Worm (Caenorhabditis elegans) whole organism, L1 larva: ENCODE results near the gene F59E11.6.

ENCODE experiments used
- C34B4.2 ChIP-seq: sonication (generic microtip); optimal IDR thresholded peaks from 2 replicates; lab custom pipeline; 2017; ENCODE audit warnings: mild to moderate bottlenecking, missing genetic modification characterization, missing compliant biosample characterization
- Y116A8C.19 ChIP-seq: sonication (generic microtip); optimal IDR thresholded peaks from 2 replicates; lab custom pipeline; 2016; ENCODE audit warnings: missing compliant biosample characterization, missing genetic modification characterization, borderline replicate concordance
- aha-1 ChIP-seq: fragments of 150-350 bp; optimal IDR thresholded peaks from 2 replicates; lab custom pipeline; 2014; ENCODE audit warnings: missing biosample characterization, missing genetic modification characterization
- alr-1 ChIP-seq: fragments of 200-800 bp; sonication (Bioruptor generic); optimal IDR thresholded peaks from 2 replicates; lab custom pipeline; 2018; ENCODE audit warnings: borderline replicate concordance, mild to moderate bottlenecking, missing genetic modification characterization, missing compliant biosample characterization
- aly-2 ChIP-seq: fragments of 150-350 bp; optimal IDR thresholded peaks from 2 replicates; lab custom pipeline; 2014; ENCODE audit warnings: missing biosample characterization, missing genetic modification characterization
- blmp-1 ChIP-seq: fragments of 150-350 bp; optimal IDR thresholded peaks from 2 replicates; lab custom pipeline; 2014; ENCODE audit warnings: missing biosample characterization, missing genetic modification characterization
- ceh-63 ChIP-seq: fragments of 200-800 bp; sonication (Bioruptor generic); optimal IDR thresholded peaks from 2 replicates; lab custom pipeline; 2018; ENCODE audit warnings: mild to moderate bottlenecking, missing genetic modification characterization, missing compliant biosample characterization
- ceh-8 ChIP-seq: fragments of 200-800 bp; sonication (Bioruptor generic); optimal IDR thresholded peaks from 2 replicates; lab custom pipeline; 2018; ENCODE audit warnings: mild to moderate bottlenecking, missing genetic modification characterization, moderate library complexity, missing compliant biosample characterization
- ceh-82 ChIP-seq, 3 experiments: fragments of 150-350 bp in 1 of 3; sonication (generic microtip) in 2 of 3; optimal IDR thresholded peaks; 2 replicates each; lab custom pipeline; 2014 to 2017; ENCODE audit warnings: missing biosample characterization in 3 of 3, missing genetic modification characterization in 3 of 3
- ceh-90 ChIP-seq: sonication (generic microtip); optimal IDR thresholded peaks from 2 replicates; lab custom pipeline; 2016; ENCODE audit warnings: missing genetic modification characterization, missing compliant biosample characterization
- ces-1 ChIP-seq: fragments of 150-350 bp; optimal IDR thresholded peaks from 2 replicates; lab custom pipeline; 2014; ENCODE audit warnings: missing biosample characterization, missing genetic modification reagents, missing genetic modification characterization
- dpl-1 ChIP-seq, 3 experiments: fragments of 150-350 bp in 2 of 3; sonication (generic microtip) in 1 of 3; optimal IDR thresholded peaks; 2 replicates each; lab custom pipeline; 2014 to 2017; ENCODE audit warnings: missing biosample characterization in 3 of 3, missing genetic modification characterization in 3 of 3, missing genetic modification reagents in 3 of 3
- dsc-1 ChIP-seq: sonication (generic microtip); optimal IDR thresholded peaks from 2 replicates; lab custom pipeline; 2016; ENCODE audit warnings: mild to moderate bottlenecking, missing genetic modification characterization, missing compliant biosample characterization
- efl-1 ChIP-seq, 4 experiments: fragments of 150-350 bp; optimal IDR thresholded peaks in 3 of 4; peaks in 1 of 4; 1 replicate in 1 of 4; 2 replicates in 3 of 4; lab custom pipeline; 2014; ENCODE audit warnings: missing biosample characterization in 2 of 4, missing genetic modification characterization in 2 of 4, missing genetic modification reagents in 2 of 4
- elt-2 ChIP-seq: sonication (generic microtip); optimal IDR thresholded peaks from 2 replicates; lab custom pipeline; 2016; ENCODE audit warnings: missing genetic modification characterization, mild to moderate bottlenecking, inconsistent platforms, missing compliant biosample characterization, missing genetic modification reagents
- elt-3 ChIP-seq, 6 experiments: fragments of 150-350 bp in 1 of 6; sonication (generic microtip); optimal IDR thresholded peaks; 2 replicates each; lab custom pipeline; 2017 to 2018; ENCODE audit warnings: missing biosample characterization in 6 of 6, missing genetic modification characterization in 6 of 6, inconsistent platforms in 1 of 6
- ets-5 ChIP-seq: fragments of 200-800 bp; sonication (Bioruptor generic); IDR thresholded peaks from 2 replicates; pipeline ENCODE4 v1.3.6; 2022; ENCODE audit warnings: missing genetic modification characterization, missing compliant biosample characterization
- fos-1 ChIP-seq: fragments of 150-350 bp; optimal IDR thresholded peaks from 2 replicates; lab custom pipeline; 2014; ENCODE audit warnings: missing biosample characterization, missing genetic modification characterization
- hlh-4 ChIP-seq: sonication (generic microtip); optimal IDR thresholded peaks from 2 replicates; lab custom pipeline; 2016; ENCODE audit warnings: mild to moderate bottlenecking, missing genetic modification characterization, missing compliant biosample characterization
- hpl-2 ChIP-seq: fragments of 150-350 bp; optimal IDR thresholded peaks from 2 replicates; lab custom pipeline; 2014; ENCODE audit warnings: missing biosample characterization, missing genetic modification reagents, missing genetic modification characterization
- irx-1 ChIP-seq: sonication (generic microtip); optimal IDR thresholded peaks from 2 replicates; lab custom pipeline; 2016; ENCODE audit warnings: missing genetic modification characterization, missing compliant biosample characterization
- isw-1 ChIP-seq: fragments of 200-800 bp; sonication (Bioruptor generic); IDR thresholded peaks from 2 replicates; pipeline ENCODE4 v1.3.6; 2022; ENCODE audit warnings: missing genetic modification characterization, missing compliant biosample characterization
- jun-1 ChIP-seq: fragments of 150-350 bp; optimal IDR thresholded peaks from 2 replicates; lab custom pipeline; 2014; ENCODE audit warnings: missing biosample characterization, missing genetic modification reagents, missing genetic modification characterization
- lin-14 ChIP-seq: fragments of 200-800 bp; sonication (Bioruptor generic); optimal IDR thresholded peaks from 2 replicates; lab custom pipeline; 2018; ENCODE audit warnings: mild to moderate bottlenecking, missing genetic modification characterization, moderate library complexity, missing compliant biosample characterization
- lin-35 ChIP-seq, 2 experiments: fragments of 150-350 bp; optimal IDR thresholded peaks; 2 replicates each; lab custom pipeline; 2014; ENCODE audit warnings: missing biosample characterization in 2 of 2, missing genetic modification characterization in 2 of 2, missing genetic modification reagents in 2 of 2
- lsy-2 ChIP-seq, 2 experiments: fragments of 150-350 bp; optimal IDR thresholded peaks; 2 replicates each; lab custom pipeline; 2014; ENCODE audit warnings: missing biosample characterization in 2 of 2, missing genetic modification characterization in 2 of 2
- mab-9 ChIP-seq: fragments of 200-800 bp; sonication (Bioruptor generic); IDR thresholded peaks from 2 replicates; pipeline ENCODE4 v1.3.6; 2022; ENCODE audit warnings: missing genetic modification reagents, missing genetic modification characterization, missing compliant biosample characterization
- mep-1 ChIP-seq: fragments of 150-350 bp; optimal IDR thresholded peaks from 2 replicates; lab custom pipeline; 2014; ENCODE audit warnings: missing biosample characterization, missing genetic modification characterization
- nhr-11 ChIP-seq: fragments of 150-350 bp; optimal IDR thresholded peaks from 2 replicates; lab custom pipeline; 2014; ENCODE audit warnings: missing biosample characterization, missing genetic modification characterization
- nhr-19 ChIP-seq: fragments of 200-800 bp; sonication (Bioruptor generic); conservative IDR thresholded peaks from 2 replicates; pipeline ENCODE4 v1.3.6; 2022; ENCODE audit warnings: missing genetic modification characterization, missing compliant biosample characterization
- nhr-20 ChIP-seq: sonication (generic microtip); optimal IDR thresholded peaks from 2 replicates; lab custom pipeline; 2016; ENCODE audit warnings: mild to moderate bottlenecking, missing genetic modification characterization, missing compliant biosample characterization
- nhr-237 ChIP-seq: fragments of 150-350 bp; optimal IDR thresholded peaks from 2 replicates; lab custom pipeline; 2014; ENCODE audit warnings: missing biosample characterization, missing genetic modification characterization
- nhr-47 ChIP-seq: sonication (generic microtip); optimal IDR thresholded peaks from 2 replicates; lab custom pipeline; 2016; ENCODE audit warnings: mild to moderate bottlenecking, missing genetic modification characterization, moderate library complexity, missing compliant biosample characterization
- nhr-84 ChIP-seq: sonication (generic microtip); optimal IDR thresholded peaks from 2 replicates; lab custom pipeline; 2017; ENCODE audit warnings: missing biosample characterization, missing genetic modification characterization
- nhr-85 ChIP-seq: sonication (generic microtip); peaks from one replicate; lab custom pipeline; 2016; ENCODE audit warnings: missing genetic modification characterization, inconsistent platforms, missing compliant biosample characterization
- nhr-90 ChIP-seq: sonication (generic microtip); optimal IDR thresholded peaks from 2 replicates; lab custom pipeline; 2016; ENCODE audit warnings: mild to moderate bottlenecking, missing genetic modification characterization, missing compliant biosample characterization; ENCODE audit not compliant: poor library complexity
- pag-3 ChIP-seq: sonication (generic microtip); optimal IDR thresholded peaks from 2 replicates; lab custom pipeline; 2017; ENCODE audit warnings: missing genetic modification characterization, mild to moderate bottlenecking, missing compliant biosample characterization, antibody characterized with exemption, borderline replicate concordance; ENCODE audit not compliant: insufficient read depth
- pax-3 ChIP-seq: fragments of 200-800 bp; sonication (Bioruptor generic); optimal IDR thresholded peaks from 2 replicates; lab custom pipeline; 2018; ENCODE audit warnings: mild to moderate bottlenecking, missing genetic modification characterization, moderate library complexity, missing compliant biosample characterization
- rnt-1 ChIP-seq: sonication (generic microtip); optimal IDR thresholded peaks from 2 replicates; lab custom pipeline; 2016; ENCODE audit warnings: mild to moderate bottlenecking, missing genetic modification characterization, moderate library complexity, missing compliant biosample characterization
- snu-23 ChIP-seq: sonication (generic microtip); optimal IDR thresholded peaks from 2 replicates; lab custom pipeline; 2016; ENCODE audit warnings: missing genetic modification characterization, missing compliant biosample characterization
- sox-4 ChIP-seq: sonication (generic microtip); optimal IDR thresholded peaks from 2 replicates; lab custom pipeline; 2016; ENCODE audit warnings: missing genetic modification characterization, missing compliant biosample characterization
- swsn-7 ChIP-seq: sonication (generic microtip); optimal IDR thresholded peaks from 2 replicates; lab custom pipeline; 2016; ENCODE audit warnings: missing genetic modification characterization, missing compliant biosample characterization
- tbx-2 ChIP-seq: sonication (generic microtip); optimal IDR thresholded peaks from 2 replicates; lab custom pipeline; 2016; ENCODE audit warnings: missing genetic modification characterization, missing compliant biosample characterization
- tlp-1 ChIP-seq: fragments of 150-350 bp; optimal IDR thresholded peaks from 2 replicates; lab custom pipeline; 2014; ENCODE audit warnings: missing biosample characterization, missing genetic modification characterization
- unc-62 ChIP-seq: fragments of 150-350 bp; optimal IDR thresholded peaks from 2 replicates; lab custom pipeline; 2014; ENCODE audit warnings: missing biosample characterization, missing genetic modification reagents, missing genetic modification characterization
- unc-86 ChIP-seq: sonication (generic microtip); optimal IDR thresholded peaks from 2 replicates; lab custom pipeline; 2016; ENCODE audit warnings: missing genetic modification characterization, missing compliant biosample characterization
- xbp-1 ChIP-seq: sonication (generic microtip); optimal IDR thresholded peaks from 2 replicates; lab custom pipeline; 2016; ENCODE audit warnings: missing genetic modification characterization, missing compliant biosample characterization
- zip-4 ChIP-seq: fragments of 200-800 bp; sonication (Bioruptor generic); optimal IDR thresholded peaks from 2 replicates; lab custom pipeline; 2018; ENCODE audit warnings: mild to moderate bottlenecking, missing genetic modification characterization, moderate library complexity, missing compliant biosample characterization
- ztf-11 ChIP-seq, 2 experiments: sonication (generic microtip); optimal IDR thresholded peaks; 2 replicates each; lab custom pipeline; 2016 to 2017; ENCODE audit warnings: missing genetic modification characterization in 2 of 2, missing biosample characterization in 1 of 2, missing compliant biosample characterization in 1 of 2

Gene F59E11.6

ce11 chrV:8990194-8990649 is 1.4 kb upstream of the F59E11.6 start, which contains the start of gene F59E11.7:
Gene F59E11.7 (plus strand): TSS chrV:8990244.
- TF ChIP-seq lin-14 (GFP tag; lab: Kevin White, UChicago) (peak; percentile 52), mep-1 (tag; lab: Kevin White, UChicago) (peak; percentile 5), lin-35 (GFP tag; optimal IDR thresholded peaks at IDR 0.05; lab: Kevin White, UChicago) (peak in 1 of 2 experiments; percentile 2), snu-23 (peak; percentile 19), nhr-20 (peak; percentile 16), nhr-85 (tag; lab: Kevin White, UChicago) (peak; percentile 73), elt-3 (tag; optimal IDR thresholded peaks at IDR 0.05; lab: Kevin White, UChicago) (peak in 1 of 6 experiments; percentile 37), blmp-1 (tag; lab: Kevin White, UChicago) (peak; percentile 33), mab-9 (GFP tag; lab: Robert Waterston, UW) (no peak), ceh-90 (tag; lab: Kevin White, UChicago) (no peak), unc-86 (tag; lab: Kevin White, UChicago) (no peak), efl-1 (optimal IDR thresholded peaks at IDR 0.05; lab: Kevin White, UChicago) (no peak), efl-1 (GFP tag; optimal IDR thresholded peaks at IDR 0.05 in 1 of 2; lab: Kevin White, UChicago) (peak in 1 of 2 experiments; percentile 71), nhr-19 (GFP tag; lab: Robert Waterston, UW) (no peak)
- TF ChIP-seq, all 84 proteins: peak for 9

ce11 chrV:8994272-8994671 is 2.7 kb downstream of the F59E11.6 start:
- no peak for TF ChIP-seq elt-2 (tag; lab: Kevin White, UChicago)
- no peak for TF ChIP-seq hpl-2 (GFP tag; lab: Kevin White, UChicago)
- no peak for TF ChIP-seq sox-4 (tag; lab: Kevin White, UChicago)
- no peak for TF ChIP-seq pag-3 (tag; lab: Kevin White, UChicago)
- no peak for TF ChIP-seq ceh-8 (GFP tag; lab: Kevin White, UChicago)
- no peak for TF ChIP-seq tlp-1 (tag; lab: Kevin White, UChicago)
- no peak for TF ChIP-seq xbp-1 (tag; lab: Kevin White, UChicago)
- TF ChIP-seq mab-9 (GFP tag; lab: Robert Waterston, UW) = no peak
- TF ChIP-seq rnt-1 = no peak
- TF ChIP-seq lin-14 (GFP tag; lab: Kevin White, UChicago) = peak; percentile 61
- TF ChIP-seq pax-3 (tag; lab: Kevin White, UChicago) = no peak
- TF ChIP-seq lsy-2 (tag; optimal IDR thresholded peaks at IDR 0.05; lab: Kevin White, UChicago) = peak in 1 of 2 experiments; percentile 3
- TF ChIP-seq nhr-20 = peak; percentile 63
- no peak for TF ChIP-seq ces-1 (GFP tag; lab: Kevin White, UChicago)
- no peak for TF ChIP-seq nhr-11 (tag; lab: Kevin White, UChicago)
- TF ChIP-seq alr-1 (tag; lab: Kevin White, UChicago) = no peak
- no peak for TF ChIP-seq dsc-1 (tag; lab: Kevin White, UChicago)
- peak; percentile 23 for TF ChIP-seq tbx-2
- no peak for TF ChIP-seq jun-1 (tag; lab: Kevin White, UChicago)
- no peak for TF ChIP-seq unc-62
- TF ChIP-seq fos-1 (tag; lab: Kevin White, UChicago) = no peak
- no peak for TF ChIP-seq ceh-82 (tag; optimal IDR thresholded peaks at IDR 0.05; lab: Kevin White, UChicago)
- no peak for TF ChIP-seq ets-5
- TF ChIP-seq aly-2 (tag; lab: Kevin White, UChicago) = no peak
- no peak for TF ChIP-seq swsn-7
- TF ChIP-seq isw-1 (GFP tag; lab: Robert Waterston, UW) = no peak
- TF ChIP-seq blmp-1 (tag; lab: Kevin White, UChicago) = peak; percentile 96
- TF ChIP-seq C34B4.2 (tag; lab: Kevin White, UChicago) = no peak
- no peak for TF ChIP-seq nhr-84 (tag; lab: Kevin White, UChicago)
- TF ChIP-seq ceh-90 (tag; lab: Kevin White, UChicago) = no peak
- peak; percentile 35 for TF ChIP-seq nhr-90 (tag; lab: Kevin White, UChicago)
- TF ChIP-seq nhr-237 (tag; lab: Kevin White, UChicago) = no peak
- peak; percentile 93 for TF ChIP-seq nhr-85 (tag; lab: Kevin White, UChicago)
- TF ChIP-seq hlh-4 (tag; lab: Kevin White, UChicago) = no peak
- no peak for TF ChIP-seq Y116A8C.19 (tag; lab: Kevin White, UChicago)
- no peak for TF ChIP-seq ztf-11 (tag; optimal IDR thresholded peaks at IDR 0.05; lab: Kevin White, UChicago)
- TF ChIP-seq aha-1 (tag; lab: Kevin White, UChicago) = no peak
- TF ChIP-seq ceh-63 (GFP tag; lab: Kevin White, UChicago) = no peak
- TF ChIP-seq irx-1 (tag; lab: Kevin White, UChicago) = no peak
- TF ChIP-seq dpl-1 (GFP tag; optimal IDR thresholded peaks at IDR 0.05; lab: Kevin White, UChicago) = no peak
- TF ChIP-seq nhr-47 = no peak
- no peak for TF ChIP-seq zip-4 (GFP tag; lab: Kevin White, UChicago)
